Fruit fly (Drosophila melanogaster) Kc167 (cell line): ENCODE results near the gene RtcB.

Source experiments
- Myc ChIP-seq: fragments of >200 bp; optimal IDR thresholded peaks from 2 replicates; lab custom pipeline; 2017; ENCODE audit warnings: missing external identifiers
- Sin3A ChIP-seq: fragments of >200 bp; optimal IDR thresholded peaks from 2 replicates; lab custom pipeline; 2018; ENCODE audit warnings: missing external identifiers
- h ChIP-seq: fragments of >200 bp; optimal IDR thresholded peaks from 3 replicates; lab custom pipeline; 2018; ENCODE audit warnings: missing external identifiers
- insv ChIP-seq: fragments of >200 bp; optimal IDR thresholded peaks from 3 replicates; lab custom pipeline; 2018; ENCODE audit warnings: missing external identifiers
- psq ChIP-seq: fragments of >200 bp; optimal IDR thresholded peaks from 2 replicates; lab custom pipeline; 2017; ENCODE audit warnings: missing external identifiers
- ttk ChIP-seq: sonication (Bioruptor generic); optimal IDR thresholded peaks from 2 replicates; lab custom pipeline; 2017; ENCODE audit warnings: missing external identifiers

RtcB gene

DNA sequence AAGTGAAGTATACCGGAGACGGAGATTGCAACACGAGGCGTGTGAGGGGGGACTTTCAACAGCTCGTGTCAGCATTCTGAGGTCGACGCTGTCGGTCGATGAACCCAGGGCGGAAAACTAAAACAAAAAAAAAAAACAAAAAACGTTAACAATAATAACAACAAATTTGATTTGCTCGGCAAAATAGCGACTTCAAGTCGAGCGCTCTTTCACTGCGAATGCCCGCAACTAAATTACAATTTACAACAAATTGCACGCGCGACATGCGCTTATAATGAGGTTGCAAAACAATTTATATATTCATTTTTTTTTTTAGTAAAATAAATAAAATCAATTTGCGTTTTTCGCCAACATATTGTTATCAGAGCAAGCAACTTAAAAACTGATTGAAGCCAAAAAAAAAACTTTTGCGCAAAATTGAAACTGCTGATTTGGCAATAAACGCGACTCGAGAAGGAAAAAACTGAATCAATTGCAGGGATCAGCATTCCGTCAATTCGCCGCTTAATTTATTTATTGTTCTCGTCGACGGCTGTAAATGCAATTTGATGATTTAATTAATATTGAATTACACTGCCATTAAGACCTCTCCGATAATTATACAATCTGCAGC is 43.1 kb downstream of the RtcB start:
- no peak for TF ChIP-seq h (lab: Kevin White, UChicago)
- no peak for TF ChIP-seq psq (lab: Kevin White, UChicago)
- no peak for TF ChIP-seq Sin3A (lab: Kevin White, UChicago)
- TF ChIP-seq insv (lab: Kevin White, UChicago), result no peak
- no peak for TF ChIP-seq Myc

- TF ChIP-seq ttk (lab: Kevin White, UChicago) (no peak), h (lab: Kevin White, UChicago) (no peak), Myc (no peak), psq (lab: Kevin White, UChicago) (no peak), insv (lab: Kevin White, UChicago) (no peak), Sin3A (lab: Kevin White, UChicago) (no peak)
These were observed 49.0 kb downstream of the RtcB start for dm6 chr2L:19479249-19479984.

DNA sequence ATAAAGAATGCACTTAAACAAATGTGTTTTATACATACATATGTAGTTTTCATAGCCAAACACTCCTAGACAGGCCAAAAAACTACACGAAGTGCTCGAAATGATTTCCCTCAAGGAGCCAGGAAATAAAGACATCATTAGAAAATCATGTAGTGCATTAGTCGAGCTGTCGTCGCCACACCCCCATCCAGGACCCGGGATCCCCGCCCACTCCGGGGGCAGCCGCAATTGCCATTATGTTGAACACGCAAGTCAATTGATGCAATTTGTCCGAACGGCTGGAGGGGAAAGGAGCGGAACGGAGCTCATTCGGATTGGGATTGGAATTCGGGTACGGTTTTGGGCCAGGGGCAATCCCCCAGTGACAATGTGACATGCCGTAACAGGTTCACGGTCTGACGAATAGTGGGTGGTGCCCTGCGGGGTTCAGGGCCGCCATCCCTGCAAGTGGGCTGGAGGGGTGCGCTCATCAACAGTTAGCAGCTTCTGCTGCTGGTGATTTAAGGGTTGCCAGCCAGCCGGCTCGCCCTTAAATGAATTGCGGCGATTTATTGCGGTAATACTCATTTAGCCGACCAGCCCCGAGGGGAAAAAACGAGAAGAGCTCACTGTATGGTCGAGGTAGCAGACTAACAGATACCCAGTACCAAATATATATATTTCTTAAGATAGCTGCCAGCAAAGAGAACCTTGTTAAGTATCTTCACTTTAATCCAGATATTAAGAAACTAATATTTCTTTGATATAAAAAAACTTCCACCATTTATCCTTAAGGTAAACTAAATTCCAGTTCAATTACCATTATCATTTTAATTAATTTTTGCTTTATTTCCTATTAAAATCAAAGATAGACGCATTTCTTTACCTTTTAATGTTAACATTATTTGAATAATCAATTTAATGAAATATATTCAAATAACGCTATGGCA is 50.2 kb downstream of the RtcB start:
- TF ChIP-seq psq (lab: Kevin White, UChicago) (no peak), insv (lab: Kevin White, UChicago) (no peak), h (lab: Kevin White, UChicago) (no peak), Sin3A (lab: Kevin White, UChicago) (no peak), Myc (no peak), ttk (lab: Kevin White, UChicago) (no peak)
